Worm (Caenorhabditis elegans): ENCODE data around the gene C05D12.3.

ce11 chrII:11455715-11456114, 30.6 kb downstream of the C05D12.3 start:
- TF ChIP-seq T22C8.4 (GFP tag; IDR thresholded peaks at IDR 0.05) (no peak), tab-1 (GFP tag; IDR thresholded peaks at IDR 0.05) (no peak), flt-1 (GFP tag; IDR thresholded peaks at IDR 0.05) (no peak), ztf-29 (GFP tag; IDR thresholded peaks at IDR 0.05) (no peak), klf-2 (GFP tag; conservative IDR thresholded peaks at IDR 0.05) (no peak), med-1 (GFP tag; optimal IDR thresholded peaks at IDR 0.05; ENCODE audit: insufficient read depth) (no peak), cog-1 (tag; optimal IDR thresholded peaks at IDR 0.05) (no peak)
